Worm (Caenorhabditis elegans) whole organism, L4 larva: Measurements from ENCODE around the gene F54C9.9.

Experiments
- F37D6.2 ChIP-seq: sonication (generic microtip); optimal IDR thresholded peaks from 2 replicates; lab custom pipeline; 2016; ENCODE audit warnings: mild to moderate bottlenecking, missing genetic modification characterization, missing compliant biosample characterization
- Y105C5A.15 ChIP-seq: fragments of 200-800 bp; sonication (Bioruptor generic); IDR thresholded peaks from 2 replicates; pipeline ENCODE4 v1.3.6; 2022; ENCODE audit warnings: missing genetic modification characterization, missing compliant biosample characterization
- aha-1 ChIP-seq: fragments of 150-350 bp; peaks from one replicate; lab custom pipeline; 2014; ENCODE audit warnings: missing biosample characterization, missing genetic modification characterization
- dmd-6 ChIP-seq: fragments of 200-800 bp; sonication (Bioruptor generic); IDR thresholded peaks from 2 replicates; pipeline ENCODE4 v1.3.6; 2022; ENCODE audit warnings: missing genetic modification reagents, missing genetic modification characterization, missing compliant biosample characterization
- hlh-30 ChIP-seq: sonication (generic microtip); optimal IDR thresholded peaks from 2 replicates; lab custom pipeline; 2017; ENCODE audit warnings: antibody characterized with exemption, mild to moderate bottlenecking, missing genetic modification characterization, missing compliant biosample characterization; ENCODE audit not compliant: insufficient read depth
- mxl-3 ChIP-seq: fragments of 200-800 bp; sonication (Bioruptor generic); optimal IDR thresholded peaks from 2 replicates; lab custom pipeline; 2018; ENCODE audit warnings: mild to moderate bottlenecking, missing genetic modification characterization, missing compliant biosample characterization
- nhr-28 ChIP-seq: fragments of 150-350 bp; optimal IDR thresholded peaks from 2 replicates; lab custom pipeline; 2014; ENCODE audit warnings: missing biosample characterization, missing genetic modification characterization
- nhr-41 ChIP-seq: fragments of 200-800 bp; sonication (Bioruptor generic); IDR thresholded peaks from 2 replicates; pipeline ENCODE4 v1.3.6; 2022; ENCODE audit warnings: missing genetic modification reagents, missing genetic modification characterization, missing compliant biosample characterization
- nhr-6 ChIP-seq: fragments of 150-350 bp; optimal IDR thresholded peaks from 2 replicates; lab custom pipeline; 2014; ENCODE audit warnings: missing biosample characterization, missing genetic modification characterization
- nhr-77 ChIP-seq: fragments of 150-350 bp; optimal IDR thresholded peaks from 2 replicates; lab custom pipeline; 2014; ENCODE audit warnings: missing biosample characterization, missing genetic modification characterization
- tag-97 ChIP-seq: fragments of 200-800 bp; sonication (Bioruptor generic); IDR thresholded peaks from 2 replicates; pipeline ENCODE4 v1.3.6; 2022; ENCODE audit warnings: missing genetic modification characterization, missing compliant biosample characterization
- unc-62 ChIP-seq, 3 experiments: fragments of 150-350 bp in 1 of 3; sonication (generic microtip); optimal IDR thresholded peaks in 2 of 3; peaks in 1 of 3; 1 replicate in 1 of 3; 2 replicates in 2 of 3; lab custom pipeline; 2014 to 2017; ENCODE audit warnings: missing biosample characterization in 3 of 3, missing genetic modification characterization in 3 of 3, missing genetic modification reagents in 3 of 3, missing genotype in 1 of 3
- vab-7 ChIP-seq: fragments of 200-800 bp; sonication (Bioruptor generic); IDR thresholded peaks from 2 replicates; pipeline ENCODE4 v1.3.6; 2022; ENCODE audit warnings: missing genetic modification reagents, missing genetic modification characterization, missing compliant biosample characterization
- ztf-7 ChIP-seq: fragments of 150-350 bp; optimal IDR thresholded peaks from 2 replicates; lab custom pipeline; 2014; ENCODE audit warnings: missing biosample characterization, missing genetic modification characterization

The F54C9.9 gene

ce11 chrII:8625163-8625562, 47.3 kb downstream of the F54C9.9 start, which contains the start of gene sptf-2 (continued):
- TF ChIP-seq nhr-28 (peak; percentile 92), nhr-6 (tag; lab: Kevin White, UChicago) (peak; percentile 59), nhr-41 (GFP tag; lab: Robert Waterston, UW) (peak; percentile 64; the same call in 1 of the 2 replicates), dmd-6 (GFP tag; lab: Robert Waterston, UW) (peak; percentile 84), vab-7 (GFP tag; lab: Robert Waterston, UW) (no peak), unc-62 (GFP tag; optimal IDR thresholded peaks at IDR 0.05 in 1 of 2; lab: Kevin White, UChicago) (no peak), unc-62 (tag; optimal IDR thresholded peaks at IDR 0.05; lab: Kevin White, UChicago) (no peak)
- TF ChIP-seq, all 104 proteins: peak for 15

- TF ChIP-seq unc-62 (GFP tag; optimal IDR thresholded peaks at IDR 0.05 in 1 of 2; lab: Kevin White, UChicago), result peak in 1 of 2 experiments; percentile 78
- no peak for TF ChIP-seq unc-62 (tag; optimal IDR thresholded peaks at IDR 0.05; lab: Kevin White, UChicago)
- no peak for TF ChIP-seq tag-97 (GFP tag; lab: Robert Waterston, UW)
- TF ChIP-seq, all 104 proteins: peak for 1
Measured at ce11 chrII:8626598-8626997, 48.7 kb downstream of the F54C9.9 start.

ce11 chrII:8627907-8628306, 50.1 kb downstream of the F54C9.9 start:
- no peak for TF ChIP-seq nhr-77 (tag; lab: Kevin White, UChicago)
- TF ChIP-seq Y105C5A.15 (GFP tag; lab: Robert Waterston, UW), result no peak
- TF ChIP-seq aha-1 (tag; lab: Kevin White, UChicago), result peak; percentile 93

ce11 chrII:8630088-8630487, 52.2 kb downstream of the F54C9.9 start, which contains the start of gene T22C8.6:
Gene T22C8.6 (minus strand): TSS chrII:8630281.
- TF ChIP-seq mxl-3 (GFP tag; lab: Kevin White, UChicago), result peak; percentile 5
- no peak for TF ChIP-seq ztf-7 (tag; lab: Kevin White, UChicago)
- no peak for TF ChIP-seq F37D6.2 (tag; lab: Kevin White, UChicago)
- peak; percentile 45 for TF ChIP-seq hlh-30 (tag; lab: Kevin White, UChicago)
- TF ChIP-seq nhr-28, result peak; percentile 16
